Fruit fly (Drosophila melanogaster): ENCODE measurements around the gene CG10352.

CG10352 gene

DNA sequence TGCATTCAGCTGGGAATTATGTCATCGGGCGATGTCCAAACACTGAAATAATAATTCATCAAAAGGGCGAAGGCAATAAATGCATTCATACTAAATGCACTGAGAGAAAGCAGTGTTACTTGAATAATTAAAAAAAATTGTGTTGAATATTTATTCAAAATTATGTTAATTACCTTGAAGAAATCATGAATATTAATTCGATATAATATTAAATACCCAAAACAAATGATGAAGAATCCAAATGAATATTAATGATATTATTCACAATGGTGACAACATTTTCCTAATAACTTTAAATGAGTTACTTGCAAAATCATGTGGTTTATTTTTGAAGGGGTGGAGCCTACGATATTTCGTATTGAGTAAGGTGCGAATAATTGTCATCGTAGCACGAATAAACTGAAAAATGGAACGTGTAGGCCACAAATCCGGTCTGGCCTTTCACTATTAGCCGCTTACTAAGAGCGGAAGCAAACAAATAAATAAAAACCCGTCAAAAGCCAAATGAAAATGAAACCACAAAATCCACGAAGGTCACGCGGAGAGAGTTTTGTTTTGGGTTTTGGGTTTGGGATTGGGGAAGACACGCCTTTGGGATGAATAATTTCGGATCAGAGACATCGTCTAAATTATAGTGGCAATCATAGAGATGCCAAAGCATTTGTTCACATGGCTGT, 35.1 kb downstream of the CG10352 start:
- no peak for TF ChIP-seq CG15710 (tag; optimal IDR thresholded peaks at IDR 0.05)
- TF ChIP-seq CG8159 (tag; optimal IDR thresholded peaks at IDR 0.05): peak; percentile 45
- TF ChIP-seq CG13204 (GFP tag; optimal IDR thresholded peaks at IDR 0.05): no peak
- TF ChIP-seq Snoo (tag; optimal IDR thresholded peaks at IDR 0.05): no peak
- no peak for TF ChIP-seq rn (GFP tag; IDR thresholded peaks at IDR 0.05)

DNA sequence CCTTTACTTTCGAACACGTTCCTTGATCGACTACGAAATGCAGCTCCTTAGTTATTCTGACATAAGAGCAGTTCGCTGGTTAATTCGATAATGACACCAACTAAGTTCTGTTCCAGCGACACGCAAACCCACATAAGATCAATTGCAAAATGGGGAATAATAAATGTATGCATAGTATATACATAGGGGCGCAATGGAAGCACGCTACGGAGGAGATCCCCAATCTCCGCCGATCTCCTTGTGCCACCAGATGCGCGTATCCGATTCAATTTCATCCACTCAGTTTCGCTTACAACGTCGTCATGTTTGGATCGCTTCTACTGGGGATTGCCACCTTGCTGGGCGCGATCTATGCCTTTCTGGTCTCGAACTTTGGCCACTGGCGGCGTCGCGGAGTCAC, 37.7 kb downstream of the CG10352 start, which contains the start of gene Cyp28c1:
Gene Cyp28c1 (plus strand): TSS at position 301 of the 400 bp plus-strand sequence.
- TF ChIP-seq CG32121 (GFP tag; IDR thresholded peaks at IDR 0.05) (no peak), CG15710 (tag; optimal IDR thresholded peaks at IDR 0.05) (no peak), CG13204 (GFP tag; optimal IDR thresholded peaks at IDR 0.05) (no peak), CG9948 (tag; optimal IDR thresholded peaks at IDR 0.05) (no peak), EcR (GFP tag; optimal IDR thresholded peaks at IDR 0.05) (no peak), CG10348 (GFP tag; IDR thresholded peaks at IDR 0.05) (no peak), CG8301 (tag; optimal IDR thresholded peaks at IDR 0.05) (no peak)

- TF ChIP-seq Pif1A (GFP tag; optimal IDR thresholded peaks at IDR 0.05) (no peak), EcR (GFP tag; optimal IDR thresholded peaks at IDR 0.05) (no peak), CG14655 (GFP tag; optimal IDR thresholded peaks at IDR 0.05) (no peak), CG34367 (tag; optimal IDR thresholded peaks at IDR 0.05) (no peak), fd96Ca (GFP tag; IDR thresholded peaks at IDR 0.05) (no peak)
Observed at dm6 chrX:11837926-11838325, 39.0 kb downstream of the CG10352 start, which contains the start of gene CG15741. TSS of gene CG15741 (minus strand) at chrX:11838026.

- TF ChIP-seq D1 (tag; optimal IDR thresholded peaks at IDR 0.05): no peak
- TF ChIP-seq CG34367 (tag; optimal IDR thresholded peaks at IDR 0.05): no peak
- TF ChIP-seq CG17806 (tag; optimal IDR thresholded peaks at IDR 0.05): no peak
- no peak for TF ChIP-seq CG13204 (GFP tag; optimal IDR thresholded peaks at IDR 0.05)
- no peak for TF ChIP-seq CG12605 (GFP tag; IDR thresholded peaks at IDR 0.05)
- no peak for TF ChIP-seq Ets98B (GFP tag; IDR thresholded peaks at IDR 0.05)
- TF ChIP-seq gl (tag; optimal IDR thresholded peaks at IDR 0.05): no peak
- TF ChIP-seq CG10348 (GFP tag; IDR thresholded peaks at IDR 0.05): no peak
- TF ChIP-seq CG32121 (GFP tag; IDR thresholded peaks at IDR 0.05): no peak
- no peak for TF ChIP-seq EcR (GFP tag; optimal IDR thresholded peaks at IDR 0.05)
- TF ChIP-seq rn (GFP tag; IDR thresholded peaks at IDR 0.05): no peak
- no peak for TF ChIP-seq CG8301 (tag; optimal IDR thresholded peaks at IDR 0.05)
- TF ChIP-seq CG9948 (tag; optimal IDR thresholded peaks at IDR 0.05): no peak
- no peak for TF ChIP-seq Pif1B (GFP tag; optimal IDR thresholded peaks at IDR 0.05)
Observed at dm6 chrX:11828336-11829007, 48.5 kb downstream of the CG10352 start.
